Fruit fly (Drosophila melanogaster): ENCODE results near the gene CG13454.

DNA sequence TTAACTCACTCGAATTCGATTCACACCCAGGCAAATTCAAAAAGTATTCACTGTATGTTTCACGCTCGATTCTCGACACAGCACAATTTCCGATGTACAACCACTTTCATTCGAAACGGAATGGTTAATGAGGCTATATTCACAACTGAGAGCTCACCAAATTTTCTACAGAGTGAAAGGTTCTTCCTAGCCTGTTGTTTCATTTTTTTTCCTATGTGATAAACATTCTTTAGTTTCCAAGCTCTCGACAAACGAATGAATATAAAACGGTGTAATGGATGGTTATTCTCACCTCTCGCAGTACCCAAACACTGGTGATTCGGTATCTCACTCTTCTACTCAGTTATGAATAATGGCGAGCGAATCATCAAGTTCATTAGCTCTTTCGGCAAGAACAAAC lies 42.8 kb downstream of the CG13454 start, which contains the start of gene cocoon:
- TF ChIP-seq pad (GFP tag; optimal IDR thresholded peaks at IDR 0.05) (no peak), tj (GFP tag; optimal IDR thresholded peaks at IDR 0.05) (no peak), cic (GFP tag; optimal IDR thresholded peaks at IDR 0.05) (no peak)

All from whole organism, adult.